Worm (Caenorhabditis elegans) whole organism, mixed stage, embryonic: ENCODE data around the gene R03D7.8.

ENCODE experiments used
- blmp-1 ChIP-seq: fragments of 150-350 bp; optimal IDR thresholded peaks from 2 replicates; lab custom pipeline; 2014; ENCODE audit warnings: missing biosample characterization, missing genetic modification characterization
- ceh-83 ChIP-seq: fragments of 200-800 bp; sonication (Bioruptor generic); optimal IDR thresholded peaks from 2 replicates; lab custom pipeline; 2018; ENCODE audit warnings: mild to moderate bottlenecking, missing genetic modification characterization, missing compliant biosample characterization
- elt-1 ChIP-seq: sonication (generic microtip); optimal IDR thresholded peaks from 2 replicates; lab custom pipeline; 2017; ENCODE audit warnings: missing genetic modification characterization, mild to moderate bottlenecking, missing compliant biosample characterization, antibody characterized with exemption, moderate library complexity, borderline replicate concordance; ENCODE audit not compliant: insufficient read depth
- mls-2 ChIP-seq: sonication (generic microtip); optimal IDR thresholded peaks from 2 replicates; lab custom pipeline; 2016; ENCODE audit warnings: mild to moderate bottlenecking, missing genetic modification characterization, moderate library complexity, missing compliant biosample characterization
- nhr-237 ChIP-seq: fragments of 150-350 bp; optimal IDR thresholded peaks from 2 replicates; lab custom pipeline; 2014; ENCODE audit warnings: missing biosample characterization, missing genetic modification characterization
- pha-4 ChIP-seq: fragments of 150-350 bp; optimal IDR thresholded peaks from 2 replicates; lab custom pipeline; 2018; ENCODE audit warnings: missing biosample characterization, missing genetic modification reagents, missing genetic modification characterization
- sem-2 ChIP-seq: fragments of 200-800 bp; sonication (Bioruptor generic); optimal IDR thresholded peaks from 2 replicates; lab custom pipeline; 2018; ENCODE audit warnings: mild to moderate bottlenecking, missing genetic modification characterization, missing compliant biosample characterization
- snpc-4 ChIP-seq: fragments of 150-350 bp; optimal IDR thresholded peaks from 2 replicates; lab custom pipeline; 2014; ENCODE audit warnings: missing biosample characterization, missing genetic modification characterization
- unc-39 ChIP-seq: fragments of 150-350 bp; optimal IDR thresholded peaks from 2 replicates; lab custom pipeline; 2014; ENCODE audit warnings: missing biosample characterization, missing genetic modification characterization

DNA sequence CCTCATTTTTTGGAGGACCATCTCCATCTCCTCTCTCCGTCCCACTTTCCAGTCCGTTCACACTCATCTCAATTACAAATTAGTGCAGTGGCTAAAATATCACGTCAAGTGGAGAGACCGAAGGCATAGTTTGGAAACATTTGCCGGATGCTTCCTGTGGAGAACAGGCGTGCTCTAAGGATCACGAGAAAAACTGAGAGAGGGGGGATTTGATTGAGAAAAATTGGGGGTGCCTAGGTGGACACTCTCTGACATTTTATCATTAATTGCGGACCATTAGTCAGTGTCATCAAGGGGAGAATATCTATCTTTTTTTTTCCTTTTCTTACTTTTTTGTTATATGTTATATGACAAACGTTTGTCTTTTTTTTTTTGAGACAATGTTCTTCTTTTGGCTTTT, 25.3 kb upstream of the R03D7.8 start:
- TF ChIP-seq snpc-4 (no peak), sem-2 (GFP tag; lab: Kevin White, UChicago) (no peak), elt-1 (tag; lab: Kevin White, UChicago) (no peak), ceh-83 (no peak), blmp-1 (tag; lab: Kevin White, UChicago) (no peak), pha-4 (tag; lab: Kevin White, UChicago) (no peak), nhr-237 (tag; lab: Kevin White, UChicago) (no peak), unc-39 (tag; lab: Kevin White, UChicago) (no peak), mls-2 (tag; lab: Kevin White, UChicago) (no peak)
